Fruit fly (Drosophila melanogaster): ENCODE measurements around the gene CG17726.

Gene CG17726

DNA sequence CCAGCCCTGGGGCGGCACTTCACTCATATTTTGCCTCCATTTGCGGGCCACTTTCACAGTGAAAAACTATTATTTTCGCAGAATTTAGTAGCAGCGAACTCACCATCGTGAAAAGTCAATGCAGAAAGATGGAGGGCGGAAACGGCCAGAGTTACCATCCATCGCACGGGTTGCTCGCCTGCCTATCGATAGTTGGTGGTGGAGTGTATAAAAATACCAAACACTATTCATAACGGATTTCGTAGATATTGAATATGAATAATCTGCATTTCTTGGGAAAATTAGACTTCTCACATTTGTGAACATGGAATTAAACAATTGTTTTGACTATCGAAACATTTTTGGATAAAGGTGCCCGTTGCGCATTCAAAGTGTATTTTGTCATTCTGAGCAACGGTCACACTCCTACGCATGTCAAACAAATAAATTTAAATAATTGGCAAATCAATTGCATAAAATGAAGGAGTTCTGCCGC lies 10.4 kb upstream of the CG17726 start, which contains the start of the genes RpS25 and CG4820 (continued):
- TF ChIP-seq Camta (GFP tag; optimal IDR thresholded peaks at IDR 0.05) (peak; percentile 94), schlank (tag; optimal IDR thresholded peaks at IDR 0.05) (peak; percentile 93), grn (GFP tag; optimal IDR thresholded peaks at IDR 0.05) (peak; percentile 76), wek (GFP tag; optimal IDR thresholded peaks at IDR 0.05) (peak; percentile 92), hth (optimal IDR thresholded peaks at IDR 0.05) (no peak), CG12236 (GFP tag; optimal IDR thresholded peaks at IDR 0.05) (peak; percentile 89), CG3847 (GFP tag; IDR thresholded peaks at IDR 0.05) (peak; percentile 95), CG34376 (GFP tag; optimal IDR thresholded peaks at IDR 0.05) (peak; percentile 99), CG6854 (GFP tag; optimal IDR thresholded peaks at IDR 0.05) (peak; percentile 90), Dad (GFP tag; optimal IDR thresholded peaks at IDR 0.05) (peak; percentile 93), cad (GFP tag; optimal IDR thresholded peaks at IDR 0.05) (no peak), bab2 (GFP tag; optimal IDR thresholded peaks at IDR 0.05) (peak; percentile 75), Spps (tag; optimal IDR thresholded peaks at IDR 0.05) (peak; percentile 78), pita (GFP tag; optimal IDR thresholded peaks at IDR 0.05) (no peak), CG15696 (tag; optimal IDR thresholded peaks at IDR 0.05) (peak; percentile 66), sqz (GFP tag; optimal IDR thresholded peaks at IDR 0.05) (peak; percentile 91), CG9609 (GFP tag; optimal IDR thresholded peaks at IDR 0.05) (peak; percentile 89), CG4282 (GFP tag; optimal IDR thresholded peaks at IDR 0.05) (peak; percentile 62), CG12299 (tag; optimal IDR thresholded peaks at IDR 0.05) (peak; percentile 90), sima (GFP tag; optimal IDR thresholded peaks at IDR 0.05) (peak; percentile 73), CG12744 (GFP tag; optimal IDR thresholded peaks at IDR 0.05) (peak; percentile 82), CG1832 (GFP tag; optimal IDR thresholded peaks at IDR 0.05) (no peak), amos (GFP tag; IDR thresholded peaks at IDR 0.05; ENCODE audit: partially characterized antibody) (peak; percentile 89), ranshi (GFP tag; IDR thresholded peaks at IDR 0.05) (peak; percentile 78), CG18619 (GFP tag; optimal IDR thresholded peaks at IDR 0.05) (peak; percentile 95), gro (GFP tag; optimal IDR thresholded peaks at IDR 0.05) (peak; percentile 94), Mrtf (GFP tag; IDR thresholded peaks at IDR 0.05) (peak; percentile 82), nau (GFP tag; optimal IDR thresholded peaks at IDR 0.05) (peak; percentile 95), cwo (GFP tag; optimal IDR thresholded peaks at IDR 0.05) (peak; percentile 73), Scr (GFP tag; IDR thresholded peaks at IDR 0.05; ENCODE audit: partially characterized antibody) (peak; percentile 92), B-H1 (GFP tag; IDR thresholded peaks at IDR 0.05) (peak; percentile 69; the same call in 2 of the 3 replicates), CG4730 (GFP tag; IDR thresholded peaks at IDR 0.05) (peak; percentile 75), CG33557 (GFP tag; optimal IDR thresholded peaks at IDR 0.05) (peak; percentile 92), CG6683 (GFP tag; optimal IDR thresholded peaks at IDR 0.05) (peak; percentile 87), CG3838 (GFP tag; optimal IDR thresholded peaks at IDR 0.05) (peak; percentile 75), Meics (GFP tag; optimal IDR thresholded peaks at IDR 0.05) (peak; percentile 96), vfl (GFP tag; optimal IDR thresholded peaks at IDR 0.05) (peak; percentile 80), Ets65A (GFP tag) (peak; percentile 99), CG7556 (GFP tag; optimal IDR thresholded peaks at IDR 0.05) (peak; percentile 75), CG17802 (tag; optimal IDR thresholded peaks at IDR 0.05) (peak; percentile 82), Rx (GFP tag; IDR thresholded peaks at IDR 0.05) (peak; percentile 79), cg (GFP tag; optimal IDR thresholded peaks at IDR 0.05) (no peak), gsb-n (tag; optimal IDR thresholded peaks at IDR 0.05) (peak; percentile 87), CG11560 (tag; IDR thresholded peaks at IDR 0.05) (peak; percentile 54; the same call in 2 of the 3 replicates), Hmx (GFP tag; optimal IDR thresholded peaks at IDR 0.05) (peak; percentile 25), zf30C (GFP tag; optimal IDR thresholded peaks at IDR 0.05) (peak; percentile 61), CG2875 (GFP tag; optimal IDR thresholded peaks at IDR 0.05) (peak; percentile 92), CG30431 (GFP tag; optimal IDR thresholded peaks at IDR 0.05) (peak; percentile 83), Asciz (GFP tag; optimal IDR thresholded peaks at IDR 0.05) (peak; percentile 89), salm (tag; optimal IDR thresholded peaks at IDR 0.05) (peak; percentile 85), CG8478 (optimal IDR thresholded peaks at IDR 0.05) (no peak)

Measured in whole organism, embryonic.